Worm (Caenorhabditis elegans) whole organism, midembryonic: ENCODE measurements around the gene W06B4.2.

ENCODE experiments used
- T22C8.4 ChIP-seq: fragments of 200-800 bp; sonication (Bioruptor generic); IDR thresholded peaks from 2 replicates; pipeline ENCODE4 v1.3.6; 2022; ENCODE audit warnings: missing genetic modification characterization, missing compliant biosample characterization
- cog-1 ChIP-seq: sonication (generic microtip); optimal IDR thresholded peaks from 2 replicates; lab custom pipeline; 2016; ENCODE audit warnings: missing genetic modification characterization, missing compliant biosample characterization
- flt-1 ChIP-seq: fragments of 200-800 bp; sonication (Bioruptor generic); IDR thresholded peaks from 2 replicates; pipeline ENCODE4 v1.3.6; 2022; ENCODE audit warnings: missing genetic modification characterization, missing compliant biosample characterization
- klf-2 ChIP-seq: fragments of 200-800 bp; sonication (Bioruptor generic); conservative IDR thresholded peaks from 2 replicates; pipeline ENCODE4 v1.3.6; 2022; ENCODE audit warnings: missing genetic modification reagents, missing genetic modification characterization, missing compliant biosample characterization
- med-1 ChIP-seq: sonication (generic microtip); optimal IDR thresholded peaks from 2 replicates; lab custom pipeline; 2017; ENCODE audit warnings: missing genetic modification characterization, mild to moderate bottlenecking, missing compliant biosample characterization, antibody characterized with exemption, missing genetic modification reagents; ENCODE audit not compliant: insufficient read depth
- ref-1 ChIP-seq: fragments of 200-800 bp; sonication (Bioruptor generic); conservative IDR thresholded peaks from 2 replicates; pipeline ENCODE4 v1.3.6; 2022; ENCODE audit warnings: missing genetic modification reagents, missing genetic modification characterization, missing compliant biosample characterization
- tab-1 ChIP-seq: fragments of 200-800 bp; sonication (Bioruptor generic); IDR thresholded peaks from 2 replicates; pipeline ENCODE4 v1.3.6; 2022; ENCODE audit warnings: missing genetic modification characterization, missing compliant biosample characterization
- ztf-23 ChIP-seq: fragments of 200-800 bp; sonication (Bioruptor generic); IDR thresholded peaks from 2 replicates; pipeline ENCODE4 v1.3.6; 2022; ENCODE audit warnings: missing genetic modification reagents, missing genetic modification characterization, missing compliant biosample characterization
- ztf-29 ChIP-seq: fragments of 200-800 bp; sonication (Bioruptor generic); IDR thresholded peaks from 2 replicates; pipeline ENCODE4 v1.3.6; 2022; ENCODE audit warnings: missing genetic modification reagents, missing genetic modification characterization, missing compliant biosample characterization

- TF ChIP-seq cog-1 (tag; lab: Kevin White, UChicago) (no peak), med-1 (GFP tag; lab: Kevin White, UChicago) (no peak), flt-1 (GFP tag; lab: Robert Waterston, UW) (no peak), ztf-29 (GFP tag; lab: Robert Waterston, UW) (no peak), tab-1 (no peak), ztf-23 (GFP tag; lab: Robert Waterston, UW) (no peak), ref-1 (GFP tag; lab: Robert Waterston, UW) (no peak), klf-2 (GFP tag; lab: Robert Waterston, UW) (no peak), T22C8.4 (GFP tag; lab: Robert Waterston, UW) (no peak)
Measured at ce11 chrII:4470972-4471645, 3.1 kb downstream of the W06B4.2 start, which contains the start of gene W06B4.1.
